Worm (Caenorhabditis elegans) whole organism, L4/young adult: ENCODE data around the gene gtl-2.

Experiments
- W03F9.2 ChIP-seq: fragments of 150-350 bp; optimal IDR thresholded peaks from 2 replicates; lab custom pipeline; 2014; ENCODE audit warnings: missing biosample characterization, missing genetic modification characterization
- dao-5 ChIP-seq: sonication (generic microtip); optimal IDR thresholded peaks from 2 replicates; lab custom pipeline; 2016; ENCODE audit warnings: missing genotype, missing genetic modification characterization, moderate library complexity, missing compliant biosample characterization
- him-1 ChIP-seq: sonication (generic microtip); optimal IDR thresholded peaks from 2 replicates; lab custom pipeline; 2016; ENCODE audit warnings: missing genotype, missing genetic modification reagents, missing genetic modification characterization, missing compliant biosample characterization

DNA sequence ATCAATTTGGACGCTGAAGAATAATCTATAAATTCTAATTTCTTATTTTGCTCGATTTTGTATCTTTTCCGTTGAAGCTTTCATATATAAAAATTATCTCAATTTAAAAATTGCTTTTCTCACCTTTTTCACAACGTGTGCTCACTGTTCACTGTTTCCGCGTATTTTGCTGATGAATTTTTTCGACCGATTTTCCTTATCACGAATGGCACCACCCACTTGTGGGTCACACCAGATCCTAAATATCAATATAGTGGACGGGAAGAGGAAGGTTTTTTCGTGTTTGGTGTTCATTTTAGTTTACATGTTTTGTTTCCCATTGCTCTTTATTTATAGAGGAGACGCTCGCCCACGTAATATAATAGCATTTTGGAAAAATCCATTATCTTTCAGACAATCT is 42.4 kb downstream of the gtl-2 start:
- TF ChIP-seq dao-5 (tag; lab: Kevin White, UChicago) (no peak), him-1 (tag; lab: Kevin White, UChicago) (no peak), W03F9.2 (tag; lab: Kevin White, UChicago) (no peak)
